Worm (Caenorhabditis elegans) whole organism, L1 larva: Measurements from ENCODE around the gene clec-183.

Experiments used
- C34B4.2 ChIP-seq: sonication (generic microtip); optimal IDR thresholded peaks from 2 replicates; lab custom pipeline; 2017; ENCODE audit warnings: mild to moderate bottlenecking, missing genetic modification characterization, missing compliant biosample characterization
- F16B12.6 ChIP-seq: fragments of 150-350 bp; optimal IDR thresholded peaks from 2 replicates; lab custom pipeline; 2014; ENCODE audit warnings: missing biosample characterization, missing genetic modification characterization
- alr-1 ChIP-seq: fragments of 200-800 bp; sonication (Bioruptor generic); optimal IDR thresholded peaks from 2 replicates; lab custom pipeline; 2018; ENCODE audit warnings: borderline replicate concordance, mild to moderate bottlenecking, missing genetic modification characterization, missing compliant biosample characterization
- aly-2 ChIP-seq: fragments of 150-350 bp; optimal IDR thresholded peaks from 2 replicates; lab custom pipeline; 2014; ENCODE audit warnings: missing biosample characterization, missing genetic modification characterization
- ceh-8 ChIP-seq: fragments of 200-800 bp; sonication (Bioruptor generic); optimal IDR thresholded peaks from 2 replicates; lab custom pipeline; 2018; ENCODE audit warnings: mild to moderate bottlenecking, missing genetic modification characterization, moderate library complexity, missing compliant biosample characterization
- ceh-82 ChIP-seq, 3 experiments: fragments of 150-350 bp in 1 of 3; sonication (generic microtip) in 2 of 3; optimal IDR thresholded peaks; 2 replicates each; lab custom pipeline; 2014 to 2017; ENCODE audit warnings: missing biosample characterization in 3 of 3, missing genetic modification characterization in 3 of 3
- dpl-1 ChIP-seq, 3 experiments: fragments of 150-350 bp in 2 of 3; sonication (generic microtip) in 1 of 3; optimal IDR thresholded peaks; 2 replicates each; lab custom pipeline; 2014 to 2017; ENCODE audit warnings: missing biosample characterization in 3 of 3, missing genetic modification characterization in 3 of 3, missing genetic modification reagents in 3 of 3
- efl-1 ChIP-seq, 4 experiments: fragments of 150-350 bp; optimal IDR thresholded peaks in 3 of 4; peaks in 1 of 4; 1 replicate in 1 of 4; 2 replicates in 3 of 4; lab custom pipeline; 2014; ENCODE audit warnings: missing biosample characterization in 2 of 4, missing genetic modification characterization in 2 of 4, missing genetic modification reagents in 2 of 4
- egl-27 ChIP-seq, 2 experiments: fragments of 150-350 bp in 1 of 2; sonication (generic microtip); optimal IDR thresholded peaks; 3 replicates each; lab custom pipeline; 2017 to 2018; ENCODE audit warnings: missing biosample characterization in 2 of 2, missing genetic modification characterization in 2 of 2, missing genetic modification reagents in 2 of 2
- ets-5 ChIP-seq: fragments of 200-800 bp; sonication (Bioruptor generic); IDR thresholded peaks from 2 replicates; pipeline ENCODE4 v1.3.6; 2022; ENCODE audit warnings: missing genetic modification characterization, missing compliant biosample characterization
- fkh-10 ChIP-seq: sonication (generic microtip); optimal IDR thresholded peaks from 2 replicates; lab custom pipeline; 2017; ENCODE audit warnings: missing biosample characterization, missing genetic modification reagents, missing genetic modification characterization
- fkh-8 ChIP-seq: sonication (generic microtip); optimal IDR thresholded peaks from 2 replicates; lab custom pipeline; 2016; ENCODE audit warnings: mild to moderate bottlenecking, missing genetic modification characterization, missing compliant biosample characterization
- fos-1 ChIP-seq: fragments of 150-350 bp; optimal IDR thresholded peaks from 2 replicates; lab custom pipeline; 2014; ENCODE audit warnings: missing biosample characterization, missing genetic modification characterization
- isw-1 ChIP-seq: fragments of 200-800 bp; sonication (Bioruptor generic); IDR thresholded peaks from 2 replicates; pipeline ENCODE4 v1.3.6; 2022; ENCODE audit warnings: missing genetic modification characterization, missing compliant biosample characterization
- jun-1 ChIP-seq: fragments of 150-350 bp; optimal IDR thresholded peaks from 2 replicates; lab custom pipeline; 2014; ENCODE audit warnings: missing biosample characterization, missing genetic modification reagents, missing genetic modification characterization
- lin-13 ChIP-seq: fragments of 150-350 bp; optimal IDR thresholded peaks from 2 replicates; lab custom pipeline; 2014; ENCODE audit warnings: missing biosample characterization, missing genetic modification reagents, missing genetic modification characterization
- lin-15B ChIP-seq: fragments of 150-350 bp; sonication (generic microtip); optimal IDR thresholded peaks from 3 replicates; lab custom pipeline; 2014; ENCODE audit warnings: missing biosample characterization, missing genetic modification characterization
- lin-35 ChIP-seq, 2 experiments: fragments of 150-350 bp; optimal IDR thresholded peaks; 2 replicates each; lab custom pipeline; 2014; ENCODE audit warnings: missing biosample characterization in 2 of 2, missing genetic modification characterization in 2 of 2, missing genetic modification reagents in 2 of 2
- lir-3 ChIP-seq: sonication (generic microtip); optimal IDR thresholded peaks from 2 replicates; lab custom pipeline; 2016; ENCODE audit warnings: mild to moderate bottlenecking, missing genetic modification characterization, moderate library complexity, missing compliant biosample characterization; ENCODE audit not compliant: poor library complexity
- mep-1 ChIP-seq: fragments of 150-350 bp; optimal IDR thresholded peaks from 2 replicates; lab custom pipeline; 2014; ENCODE audit warnings: missing biosample characterization, missing genetic modification characterization
- nhr-11 ChIP-seq: fragments of 150-350 bp; optimal IDR thresholded peaks from 2 replicates; lab custom pipeline; 2014; ENCODE audit warnings: missing biosample characterization, missing genetic modification characterization
- nhr-12 ChIP-seq: sonication (generic microtip); optimal IDR thresholded peaks from 2 replicates; lab custom pipeline; 2017; ENCODE audit warnings: missing biosample characterization, missing genetic modification characterization
- nhr-19 ChIP-seq: fragments of 200-800 bp; sonication (Bioruptor generic); conservative IDR thresholded peaks from 2 replicates; pipeline ENCODE4 v1.3.6; 2022; ENCODE audit warnings: missing genetic modification characterization, missing compliant biosample characterization
- nhr-20 ChIP-seq: sonication (generic microtip); optimal IDR thresholded peaks from 2 replicates; lab custom pipeline; 2016; ENCODE audit warnings: mild to moderate bottlenecking, missing genetic modification characterization, missing compliant biosample characterization
- nhr-237 ChIP-seq: fragments of 150-350 bp; optimal IDR thresholded peaks from 2 replicates; lab custom pipeline; 2014; ENCODE audit warnings: missing biosample characterization, missing genetic modification characterization
- nhr-47 ChIP-seq: sonication (generic microtip); optimal IDR thresholded peaks from 2 replicates; lab custom pipeline; 2016; ENCODE audit warnings: mild to moderate bottlenecking, missing genetic modification characterization, moderate library complexity, missing compliant biosample characterization
- nhr-71 ChIP-seq: sonication (generic microtip); optimal IDR thresholded peaks from 2 replicates; lab custom pipeline; 2016; ENCODE audit warnings: mild to moderate bottlenecking, missing genetic modification characterization, moderate library complexity, missing compliant biosample characterization
- nhr-77 ChIP-seq: fragments of 150-350 bp; optimal IDR thresholded peaks from 2 replicates; lab custom pipeline; 2014; ENCODE audit warnings: missing biosample characterization, missing genetic modification characterization
- nhr-84 ChIP-seq: sonication (generic microtip); optimal IDR thresholded peaks from 2 replicates; lab custom pipeline; 2017; ENCODE audit warnings: missing biosample characterization, missing genetic modification characterization
- pag-3 ChIP-seq: sonication (generic microtip); optimal IDR thresholded peaks from 2 replicates; lab custom pipeline; 2017; ENCODE audit warnings: missing genetic modification characterization, mild to moderate bottlenecking, missing compliant biosample characterization, antibody characterized with exemption, borderline replicate concordance; ENCODE audit not compliant: insufficient read depth
- skn-1 ChIP-seq: fragments of 150-350 bp; optimal IDR thresholded peaks from 2 replicates; lab custom pipeline; 2014; ENCODE audit warnings: missing biosample characterization, missing genetic modification characterization
- snpc-4 ChIP-seq: fragments of 150-350 bp; optimal IDR thresholded peaks from 2 replicates; lab custom pipeline; 2014; ENCODE audit warnings: missing biosample characterization, missing genetic modification characterization
- sox-4 ChIP-seq: sonication (generic microtip); optimal IDR thresholded peaks from 2 replicates; lab custom pipeline; 2016; ENCODE audit warnings: missing genetic modification characterization, missing compliant biosample characterization
- swsn-7 ChIP-seq: sonication (generic microtip); optimal IDR thresholded peaks from 2 replicates; lab custom pipeline; 2016; ENCODE audit warnings: missing genetic modification characterization, missing compliant biosample characterization
- tbx-2 ChIP-seq: sonication (generic microtip); optimal IDR thresholded peaks from 2 replicates; lab custom pipeline; 2016; ENCODE audit warnings: missing genetic modification characterization, missing compliant biosample characterization
- tlp-1 ChIP-seq: fragments of 150-350 bp; optimal IDR thresholded peaks from 2 replicates; lab custom pipeline; 2014; ENCODE audit warnings: missing biosample characterization, missing genetic modification characterization
- unc-130 ChIP-seq: fragments of 150-350 bp; optimal IDR thresholded peaks from 2 replicates; lab custom pipeline; 2017; ENCODE audit warnings: missing biosample characterization, missing genetic modification characterization, inconsistent platforms
- unc-30 ChIP-seq: sonication (generic microtip); optimal IDR thresholded peaks from 2 replicates; lab custom pipeline; 2017; ENCODE audit warnings: missing biosample characterization, missing genetic modification characterization
- unc-62 ChIP-seq: fragments of 150-350 bp; optimal IDR thresholded peaks from 2 replicates; lab custom pipeline; 2014; ENCODE audit warnings: missing biosample characterization, missing genetic modification reagents, missing genetic modification characterization
- unc-86 ChIP-seq: sonication (generic microtip); optimal IDR thresholded peaks from 2 replicates; lab custom pipeline; 2016; ENCODE audit warnings: missing genetic modification characterization, missing compliant biosample characterization
- unc-98 ChIP-seq: fragments of 200-800 bp; sonication (Bioruptor generic); IDR thresholded peaks from 2 replicates; pipeline ENCODE4 v1.3.6; 2022; ENCODE audit warnings: missing genetic modification characterization, missing compliant biosample characterization
- vab-15 ChIP-seq: sonication (generic microtip); optimal IDR thresholded peaks from 2 replicates; lab custom pipeline; 2017; ENCODE audit warnings: missing genotype, mild to moderate bottlenecking, missing genetic modification characterization, missing compliant biosample characterization
- xbp-1 ChIP-seq: sonication (generic microtip); optimal IDR thresholded peaks from 2 replicates; lab custom pipeline; 2016; ENCODE audit warnings: missing genetic modification characterization, missing compliant biosample characterization
- zag-1 ChIP-seq: fragments of 150-350 bp; optimal IDR thresholded peaks from 2 replicates; lab custom pipeline; 2014; ENCODE audit warnings: missing biosample characterization, missing genetic modification characterization
- zip-4 ChIP-seq: fragments of 200-800 bp; sonication (Bioruptor generic); optimal IDR thresholded peaks from 2 replicates; lab custom pipeline; 2018; ENCODE audit warnings: mild to moderate bottlenecking, missing genetic modification characterization, moderate library complexity, missing compliant biosample characterization

clec-183 gene

ce11 chrIV:9300127-9300526, 27.7 kb upstream of the clec-183 start, which contains the start of gene F49C12.3:
TSS of gene F49C12.3 (plus strand) at chrIV:9300427.
- no peak for TF ChIP-seq tbx-2 (tag; lab: Kevin White, UChicago)
- no peak for TF ChIP-seq tlp-1 (tag; lab: Kevin White, UChicago)
- no peak for TF ChIP-seq unc-62 (GFP tag; lab: Kevin White, UChicago)
- TF ChIP-seq unc-130 (tag; lab: Kevin White, UChicago), result no peak
- no peak for TF ChIP-seq unc-30 (tag; lab: Kevin White, UChicago)
- no peak for TF ChIP-seq vab-15
- TF ChIP-seq efl-1 (optimal IDR thresholded peaks at IDR 0.05; lab: Kevin White, UChicago), result no peak
- no peak for TF ChIP-seq efl-1 (GFP tag; optimal IDR thresholded peaks at IDR 0.05 in 1 of 2; lab: Kevin White, UChicago)
- no peak for TF ChIP-seq unc-98 (GFP tag; lab: Robert Waterston, UW)
- no peak for TF ChIP-seq nhr-11 (tag; lab: Kevin White, UChicago)
- no peak for TF ChIP-seq snpc-4 (tag; lab: Kevin White, UChicago)
- no peak for TF ChIP-seq mep-1 (tag; lab: Kevin White, UChicago)
- no peak for TF ChIP-seq lir-3

ce11 chrIV:9303994-9304393, 23.8 kb upstream of the clec-183 start, which contains the start of gene F49C12.4:
TSS of gene F49C12.4 (minus strand) at chrIV:9304094.
- TF ChIP-seq nhr-20 (no peak), isw-1 (GFP tag; lab: Robert Waterston, UW) (no peak), swsn-7 (no peak), vab-15 (no peak), nhr-84 (no peak), fkh-8 (tag; lab: Kevin White, UChicago) (no peak), F16B12.6 (no peak), lin-35 (GFP tag; optimal IDR thresholded peaks at IDR 0.05; lab: Kevin White, UChicago) (no peak), xbp-1 (tag; lab: Kevin White, UChicago) (no peak), nhr-77 (tag; lab: Kevin White, UChicago) (no peak), fos-1 (tag; lab: Kevin White, UChicago) (no peak), zag-1 (tag; lab: Kevin White, UChicago) (no peak), sox-4 (tag; lab: Kevin White, UChicago) (no peak), nhr-19 (no peak), fkh-10 (GFP tag; lab: Kevin White, UChicago) (no peak), nhr-47 (tag; lab: Kevin White, UChicago) (no peak), skn-1 (tag; lab: Kevin White, UChicago) (no peak), nhr-71 (tag; lab: Kevin White, UChicago) (no peak), unc-86 (tag; lab: Kevin White, UChicago) (no peak), ceh-8 (GFP tag; lab: Kevin White, UChicago) (no peak)

- TF ChIP-seq nhr-11 (tag; lab: Kevin White, UChicago) (no peak), egl-27 (tag; optimal IDR thresholded peaks at IDR 0.05; lab: Kevin White, UChicago) (no peak), ceh-82 (tag; optimal IDR thresholded peaks at IDR 0.05; lab: Kevin White, UChicago) (no peak), ceh-8 (GFP tag; lab: Kevin White, UChicago) (no peak), dpl-1 (GFP tag; optimal IDR thresholded peaks at IDR 0.05; lab: Kevin White, UChicago) (no peak), nhr-71 (tag; lab: Kevin White, UChicago) (no peak)
These were observed 23.2 kb upstream of the clec-183 start, which contains the start of gene F49C12.5 for ce11 chrIV:9304617-9305016. TSS of gene F49C12.5 (plus strand) at chrIV:9304917.

DNA sequence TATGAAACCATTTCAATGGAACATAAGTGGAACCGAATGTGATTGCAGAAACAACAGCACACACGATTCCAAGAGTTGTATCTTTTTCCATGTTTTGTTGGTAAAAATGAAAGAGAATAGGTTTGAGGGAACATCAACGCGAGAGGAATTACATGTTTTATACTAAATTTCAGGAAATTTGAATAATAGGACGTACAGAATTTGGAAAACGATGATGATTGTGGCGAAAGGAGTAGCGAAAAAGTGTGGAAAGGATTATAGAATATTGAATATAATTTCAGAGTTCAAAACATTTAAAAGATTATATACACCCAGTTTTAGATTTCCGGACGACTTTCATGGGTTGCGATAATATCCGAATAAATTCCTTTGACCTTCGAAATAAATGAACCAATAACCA, 18.8 kb upstream of the clec-183 start, which contains the start of gene F49C12.6:
F49C12.6 (minus strand) TSS at position 101 of the 400 bp plus-strand sequence.
- TF ChIP-seq jun-1 (tag; lab: Kevin White, UChicago) (no peak), zip-4 (no peak), lin-15B (tag; lab: Kevin White, UChicago) (no peak), lin-13 (GFP tag; lab: Kevin White, UChicago) (no peak), aly-2 (no peak), ets-5 (GFP tag; lab: Robert Waterston, UW) (no peak), alr-1 (no peak), ceh-82 (tag; optimal IDR thresholded peaks at IDR 0.05; lab: Kevin White, UChicago) (no peak), dpl-1 (GFP tag; optimal IDR thresholded peaks at IDR 0.05; lab: Kevin White, UChicago) (no peak), zag-1 (tag; lab: Kevin White, UChicago) (no peak), pag-3 (tag; lab: Kevin White, UChicago) (no peak), nhr-12 (tag; lab: Kevin White, UChicago) (no peak), nhr-237 (tag; lab: Kevin White, UChicago) (no peak), nhr-84 (no peak), sox-4 (tag; lab: Kevin White, UChicago) (no peak), C34B4.2 (tag; lab: Kevin White, UChicago) (no peak)
